Worm (Caenorhabditis elegans) whole organism, young adult: ENCODE results near the gene F32D8.12.

ENCODE experiments used
- C17E4.6 ChIP-seq: fragments of 200-800 bp; sonication (Bioruptor generic); IDR thresholded peaks from 2 replicates; pipeline ENCODE4 v1.3.6; 2022; ENCODE audit warnings: missing genetic modification reagents, missing genetic modification characterization, missing compliant biosample characterization
- F33H1.4 ChIP-seq: fragments of 200-800 bp; sonication (Bioruptor generic); IDR thresholded peaks from 2 replicates; pipeline ENCODE4 v1.3.6; 2022; ENCODE audit warnings: missing genetic modification reagents, missing genetic modification characterization, missing compliant biosample characterization
- F49E8.2 ChIP-seq: sonication (generic microtip); optimal IDR thresholded peaks from 3 replicates; lab custom pipeline; 2017; ENCODE audit warnings: missing genetic modification characterization, mild to moderate bottlenecking, missing compliant biosample characterization, antibody characterized with exemption, moderate library complexity; ENCODE audit not compliant: insufficient read depth
- F52B5.7 ChIP-seq: sonication (generic microtip); optimal IDR thresholded peaks from 2 replicates; lab custom pipeline; 2016; ENCODE audit warnings: mild to moderate bottlenecking, missing genetic modification characterization, missing compliant biosample characterization
- F55B11.4 ChIP-seq: sonication (generic microtip); optimal IDR thresholded peaks from 2 replicates; lab custom pipeline; 2016; ENCODE audit warnings: missing compliant biosample characterization, missing genetic modification characterization, borderline replicate concordance; ENCODE audit not compliant: insufficient read depth
- F57A8.1 ChIP-seq: fragments of 200-800 bp; sonication (Bioruptor generic); optimal IDR thresholded peaks from 2 replicates; lab custom pipeline; 2018; ENCODE audit warnings: mild to moderate bottlenecking, missing genetic modification characterization, moderate library complexity, missing compliant biosample characterization
- F57C9.4 ChIP-seq: sonication (generic microtip); optimal IDR thresholded peaks from 2 replicates; lab custom pipeline; 2017; ENCODE audit warnings: mild to moderate bottlenecking, missing genetic modification characterization, missing compliant biosample characterization
- Y56A3A.18 ChIP-seq: fragments of 200-800 bp; sonication (Bioruptor generic); IDR thresholded peaks from 2 replicates; pipeline ENCODE4 v1.3.6; 2022; ENCODE audit warnings: missing genetic modification reagents, missing genetic modification characterization, missing compliant biosample characterization
- akir-1 ChIP-seq: fragments of 200-800 bp; sonication (Bioruptor generic); optimal IDR thresholded peaks from 2 replicates; lab custom pipeline; 2018; ENCODE audit warnings: mild to moderate bottlenecking, missing genetic modification characterization, moderate library complexity, missing compliant biosample characterization
- ama-1 ChIP-seq, 3 experiments: fragments of 150-350 bp in 1 of 3; sonication (generic microtip) in 2 of 3; optimal IDR thresholded peaks; 2 replicates each; lab custom pipeline; 2014 to 2018; ENCODE audit warnings: missing biosample characterization in 2 of 3, missing genetic modification characterization in 2 of 3, missing genetic modification reagents in 2 of 3
- attf-6 ChIP-seq: fragments of 200-800 bp; sonication (Bioruptor generic); IDR thresholded peaks from 2 replicates; pipeline ENCODE4 v1.3.6; 2022; ENCODE audit warnings: missing genetic modification reagents, missing genetic modification characterization, missing compliant biosample characterization
- bed-1 ChIP-seq: fragments of 200-800 bp; sonication (Bioruptor generic); IDR thresholded peaks from 2 replicates; pipeline ENCODE4 v1.3.6; 2022; ENCODE audit warnings: missing genetic modification reagents, missing genetic modification characterization, missing compliant biosample characterization
- ccch-3 ChIP-seq: fragments of 200-800 bp; sonication (Bioruptor generic); optimal IDR thresholded peaks from 2 replicates; lab custom pipeline; 2018; ENCODE audit warnings: mild to moderate bottlenecking, missing genetic modification characterization, missing compliant biosample characterization
- dpff-1 ChIP-seq: sonication (generic microtip); optimal IDR thresholded peaks from 2 replicates; lab custom pipeline; 2017; ENCODE audit warnings: mild to moderate bottlenecking, missing genetic modification characterization, missing compliant biosample characterization
- egl-18 ChIP-seq: fragments of 200-800 bp; sonication (Bioruptor generic); IDR thresholded peaks from 2 replicates; pipeline ENCODE4 v1.3.6; 2022; ENCODE audit warnings: missing genetic modification reagents, missing genetic modification characterization, missing compliant biosample characterization
- egl-44 ChIP-seq: fragments of 200-800 bp; sonication (Bioruptor generic); IDR thresholded peaks from 2 replicates; pipeline ENCODE4 v1.3.6; 2022; ENCODE audit warnings: missing genetic modification reagents, missing genetic modification characterization, missing compliant biosample characterization
- ekl-4 ChIP-seq: fragments of 200-800 bp; sonication (Bioruptor generic); IDR thresholded peaks from 2 replicates; pipeline ENCODE4 v1.3.6; 2022; ENCODE audit warnings: missing genetic modification reagents, missing genetic modification characterization, missing compliant biosample characterization
- hmg-20 ChIP-seq: fragments of 200-800 bp; sonication (Bioruptor generic); IDR thresholded peaks from 2 replicates; pipeline ENCODE4 v1.3.6; 2022; ENCODE audit warnings: missing genetic modification reagents, missing genetic modification characterization, missing compliant biosample characterization
- hrde-1 ChIP-seq: sonication (generic microtip); optimal IDR thresholded peaks from 2 replicates; lab custom pipeline; 2016; ENCODE audit warnings: missing genetic modification characterization, mild to moderate bottlenecking, missing compliant biosample characterization, moderate library complexity, missing genotype, missing genetic modification reagents, borderline replicate concordance
- let-526 ChIP-seq: fragments of 200-800 bp; sonication (Bioruptor generic); IDR thresholded peaks from 2 replicates; pipeline ENCODE4 v1.3.6; 2022; ENCODE audit warnings: missing genetic modification reagents, missing genetic modification characterization, missing compliant biosample characterization
- lin-26 ChIP-seq: fragments of 200-800 bp; sonication (Bioruptor generic); IDR thresholded peaks from 2 replicates; pipeline ENCODE4 v1.3.6; 2022; ENCODE audit warnings: missing genetic modification reagents, missing genetic modification characterization, missing compliant biosample characterization
- mel-28 ChIP-seq: sonication (generic microtip); optimal IDR thresholded peaks from 2 replicates; lab custom pipeline; 2016; ENCODE audit warnings: borderline replicate concordance, mild to moderate bottlenecking, missing genetic modification characterization, missing compliant biosample characterization
- mxl-1 ChIP-seq: sonication (generic microtip); optimal IDR thresholded peaks from 2 replicates; lab custom pipeline; 2016; ENCODE audit warnings: missing genetic modification characterization, missing compliant biosample characterization
- nfya-1 ChIP-seq: sonication (generic microtip); optimal IDR thresholded peaks from 2 replicates; lab custom pipeline; 2017; ENCODE audit warnings: antibody characterized with exemption, missing compliant biosample characterization, missing genetic modification characterization, borderline replicate concordance; ENCODE audit not compliant: insufficient read depth
- nhr-27 ChIP-seq: fragments of 200-800 bp; sonication (Bioruptor generic); optimal IDR thresholded peaks from 2 replicates; lab custom pipeline; 2018; ENCODE audit warnings: mild to moderate bottlenecking, missing genetic modification characterization, moderate library complexity, missing compliant biosample characterization
- rcor-1 ChIP-seq: fragments of 200-800 bp; sonication (Bioruptor generic); IDR thresholded peaks from 2 replicates; pipeline ENCODE4 v1.3.6; 2022; ENCODE audit warnings: missing genetic modification reagents, missing genetic modification characterization, missing compliant biosample characterization
- rec-8 ChIP-seq, 2 experiments: sonication (generic microtip); optimal IDR thresholded peaks; 2 replicates each; lab custom pipeline; 2016; ENCODE audit warnings: mild to moderate bottlenecking in 2 of 2, missing genetic modification characterization in 2 of 2, missing genetic modification reagents in 2 of 2, missing genotype in 2 of 2, missing biosample characterization in 1 of 2, missing compliant biosample characterization in 1 of 2, moderate library complexity in 1 of 2
- rpc-1 ChIP-seq, 2 experiments: fragments of 150-350 bp in 1 of 2; sonication (generic microtip) in 1 of 2; optimal IDR thresholded peaks; 2 replicates each; lab custom pipeline; 2014 to 2018; ENCODE audit warnings: missing biosample characterization in 1 of 2, missing genetic modification characterization in 1 of 2, missing genetic modification reagents in 1 of 2, missing genotype in 1 of 2
- snpc-4 ChIP-seq, 5 experiments: fragments of 150-350 bp in 1 of 5; sonication (generic microtip) in 4 of 5; optimal IDR thresholded peaks; 2 replicates each; lab custom pipeline; 2014 to 2018; ENCODE audit warnings: missing genetic modification characterization in 5 of 5, missing biosample characterization in 3 of 5, antibody characterized with exemption in 2 of 5, mild to moderate bottlenecking in 2 of 5, missing compliant biosample characterization in 2 of 5, missing genotype in 2 of 5, moderate library complexity in 2 of 5, missing genetic modification reagents in 1 of 5
- sptf-2 ChIP-seq: fragments of 200-800 bp; sonication (Bioruptor generic); optimal IDR thresholded peaks from 2 replicates; lab custom pipeline; 2018; ENCODE audit warnings: mild to moderate bottlenecking, missing genetic modification characterization, missing compliant biosample characterization
- ztf-22 ChIP-seq: fragments of 200-800 bp; sonication (Bioruptor generic); optimal IDR thresholded peaks from 2 replicates; lab custom pipeline; 2018; ENCODE audit warnings: mild to moderate bottlenecking, missing genetic modification characterization, moderate library complexity, missing compliant biosample characterization
- ztf-3 ChIP-seq: fragments of 200-800 bp; sonication (Bioruptor generic); optimal IDR thresholded peaks from 2 replicates; lab custom pipeline; 2018; ENCODE audit warnings: mild to moderate bottlenecking, missing genetic modification characterization, missing compliant biosample characterization

The F32D8.12 gene

DNA sequence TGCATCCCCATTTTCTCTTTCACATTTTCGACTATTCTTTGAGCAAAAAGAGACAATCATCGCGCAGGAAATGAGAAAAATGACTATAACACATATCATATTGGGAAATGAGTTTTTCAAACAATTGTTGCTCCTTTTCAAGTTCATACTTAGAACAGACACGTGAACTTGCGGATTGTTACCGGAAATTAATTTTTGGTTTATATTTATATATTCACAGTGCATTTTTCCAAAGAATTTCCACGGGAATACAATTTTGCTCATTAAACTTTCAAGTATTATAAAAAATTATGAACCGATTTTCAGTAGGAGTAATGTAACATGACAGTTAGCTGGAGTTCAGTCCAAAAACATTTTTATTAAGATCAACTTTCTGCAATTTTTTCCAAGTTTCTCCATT lies 32.4 kb upstream of the F32D8.12 start, which contains the start of gene F58B4.7:
Gene F58B4.7 (minus strand): TSS at position 101 of the 400 bp plus-strand sequence.
- TF ChIP-seq nhr-27 (tag; lab: Kevin White, UChicago) (no peak), ztf-22 (GFP tag; lab: Kevin White, UChicago) (no peak), ccch-3 (GFP tag; lab: Kevin White, UChicago) (no peak), mxl-1 (tag; lab: Kevin White, UChicago) (no peak), bed-1 (GFP tag; lab: Robert Waterston, UW) (no peak), Y56A3A.18 (no peak), sptf-2 (GFP tag; lab: Kevin White, UChicago) (no peak), rpc-1 (optimal IDR thresholded peaks at IDR 0.05; lab: Kevin White, UChicago) (no peak), rpc-1 (tag; optimal IDR thresholded peaks at IDR 0.05; lab: Kevin White, UChicago) (no peak), lin-26 (no peak), rec-8 (tag; optimal IDR thresholded peaks at IDR 0.05; lab: Kevin White, UChicago) (no peak), F52B5.7 (tag; lab: Kevin White, UChicago) (no peak), akir-1 (GFP tag; lab: Kevin White, UChicago) (no peak), ztf-3 (GFP tag; lab: Kevin White, UChicago) (no peak)
- TF ChIP-seq, all 124 proteins: peak for 0

DNA sequence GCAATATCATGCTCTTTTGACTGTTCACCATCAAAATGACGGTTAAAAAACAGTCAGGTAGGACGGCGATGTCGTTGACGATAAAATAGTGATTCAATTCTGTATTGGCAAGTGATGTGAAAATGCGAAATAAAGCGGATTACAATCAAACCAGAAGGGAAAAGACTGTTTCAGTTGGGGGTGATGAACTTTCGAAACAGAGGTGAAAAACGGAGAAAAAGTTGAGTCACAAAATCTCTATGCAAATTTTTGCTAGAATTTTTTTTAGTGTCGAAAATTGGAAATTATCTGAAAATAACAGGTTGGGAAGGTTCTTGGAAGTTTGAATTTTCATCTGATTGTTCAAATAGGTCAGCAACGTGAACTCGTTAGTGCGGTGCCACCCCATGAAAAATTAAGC lies 30.9 kb upstream of the F32D8.12 start, which contains the start of gene nas-31:
Gene nas-31 (minus strand): TSS at position 101 of the 400 bp plus-strand sequence.
- TF ChIP-seq nfya-1 (tag; lab: Kevin White, UChicago) (no peak), let-526 (no peak), hrde-1 (tag; lab: Kevin White, UChicago) (no peak), dpff-1 (tag; lab: Kevin White, UChicago) (no peak), hmg-20 (GFP tag; lab: Robert Waterston, UW) (no peak), mxl-1 (tag; lab: Kevin White, UChicago) (no peak), F49E8.2 (tag; lab: Kevin White, UChicago) (no peak), F57A8.1 (no peak), ama-1 (optimal IDR thresholded peaks at IDR 0.05; lab: Kevin White, UChicago) (no peak), ama-1 (GFP tag; optimal IDR thresholded peaks at IDR 0.05; lab: Kevin White, UChicago) (no peak), F57C9.4 (tag; lab: Kevin White, UChicago) (no peak), ccch-3 (GFP tag; lab: Kevin White, UChicago) (no peak), C17E4.6 (GFP tag; lab: Robert Waterston, UW) (no peak), mel-28 (tag; lab: Kevin White, UChicago) (no peak), snpc-4 (GFP tag; optimal IDR thresholded peaks at IDR 0.05; lab: Kevin White, UChicago) (no peak), snpc-4 (tag; optimal IDR thresholded peaks at IDR 0.05; lab: Kevin White, UChicago) (no peak), sptf-2 (GFP tag; lab: Kevin White, UChicago) (no peak), ekl-4 (no peak), egl-18 (GFP tag; lab: Robert Waterston, UW) (no peak), attf-6 (GFP tag; lab: Robert Waterston, UW) (no peak), egl-44 (GFP tag; lab: Robert Waterston, UW) (no peak)

DNA sequence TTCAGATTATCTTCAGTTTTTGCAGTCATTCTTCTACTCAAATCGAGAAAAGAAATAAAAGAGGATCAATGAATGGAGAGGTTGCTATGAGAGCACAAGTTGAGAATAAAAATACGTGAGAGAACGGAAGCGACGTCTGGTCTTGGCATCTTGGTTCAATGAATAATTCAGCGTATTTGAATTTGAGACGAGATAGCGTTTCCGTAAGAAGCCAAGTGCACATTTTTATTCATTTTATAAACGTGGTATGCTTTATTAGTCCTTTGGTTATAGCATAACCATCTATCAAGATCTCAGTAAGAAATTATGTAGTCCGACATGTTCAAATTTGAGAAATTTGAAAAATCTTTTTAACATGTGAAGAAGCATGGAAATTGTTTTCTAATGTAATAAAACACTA lies 27.5 kb upstream of the F32D8.12 start, which contains the start of gene F58B4.2:
Gene F58B4.2 (minus strand): TSS at position 101 of the 400 bp plus-strand sequence.
- TF ChIP-seq F33H1.4 (GFP tag; lab: Robert Waterston, UW) (no peak), rcor-1 (GFP tag; lab: Robert Waterston, UW) (no peak), lin-26 (no peak), F55B11.4 (no peak)
